Worm (Caenorhabditis elegans) whole organism, late embryonic: Measurements from ENCODE around the gene dyn-1.

Source experiments
- Y22D7AL.16 ChIP-seq: sonication (generic microtip); optimal IDR thresholded peaks from 2 replicates; lab custom pipeline; 2016; ENCODE audit warnings: missing genetic modification characterization, missing compliant biosample characterization
- ama-1 ChIP-seq: fragments of 150-350 bp; optimal IDR thresholded peaks from 2 replicates; lab custom pipeline; 2014
- ceh-19 ChIP-seq: fragments of 200-800 bp; sonication (Bioruptor generic); optimal IDR thresholded peaks from 2 replicates; lab custom pipeline; 2018; ENCODE audit warnings: mild to moderate bottlenecking, missing genetic modification characterization, missing compliant biosample characterization
- dmd-4 ChIP-seq: sonication (generic microtip); optimal IDR thresholded peaks from 2 replicates; lab custom pipeline; 2016; ENCODE audit warnings: borderline replicate concordance, missing genetic modification characterization, missing compliant biosample characterization
- hlh-15 ChIP-seq: sonication (generic microtip); optimal IDR thresholded peaks from 2 replicates; lab custom pipeline; 2016; ENCODE audit warnings: missing genetic modification characterization, missing compliant biosample characterization
- hlh-8 ChIP-seq: sonication (generic microtip); optimal IDR thresholded peaks from 2 replicates; lab custom pipeline; 2016; ENCODE audit warnings: missing genotype, missing genetic modification characterization, missing compliant biosample characterization
- mec-3 ChIP-seq: sonication (generic microtip); optimal IDR thresholded peaks from 2 replicates; lab custom pipeline; 2016; ENCODE audit warnings: borderline replicate concordance, missing genetic modification characterization, missing compliant biosample characterization
- nhr-11 ChIP-seq: fragments of 150-350 bp; optimal IDR thresholded peaks from 2 replicates; lab custom pipeline; 2014; ENCODE audit warnings: missing biosample characterization, missing genetic modification characterization
- pha-4 ChIP-seq: fragments of 150-350 bp; optimal IDR thresholded peaks from 2 replicates; lab custom pipeline; 2018; ENCODE audit warnings: missing biosample characterization, missing genetic modification reagents, missing genetic modification characterization
- tbx-2 ChIP-seq: sonication (generic microtip); optimal IDR thresholded peaks from 2 replicates; lab custom pipeline; 2016; ENCODE audit warnings: missing genetic modification characterization, missing compliant biosample characterization

- no peak for TF ChIP-seq hlh-8 (tag; lab: Kevin White, UChicago)
- no peak for TF ChIP-seq ama-1 (lab: Kevin White, UChicago)
- TF ChIP-seq pha-4 (tag; lab: Kevin White, UChicago): no peak
- no peak for TF ChIP-seq nhr-11
- TF ChIP-seq mec-3 (tag; lab: Kevin White, UChicago): no peak
- no peak for TF ChIP-seq dmd-4
- TF ChIP-seq ceh-19: no peak
- TF ChIP-seq tbx-2 (tag; lab: Kevin White, UChicago): no peak
- no peak for TF ChIP-seq hlh-15 (tag; lab: Kevin White, UChicago)
- TF ChIP-seq Y22D7AL.16 (tag; lab: Kevin White, UChicago): no peak
Observed at ce11 chrX:15555529-15555928, 13.2 kb upstream of the dyn-1 start.
